Worm (Caenorhabditis elegans): ENCODE data around the gene set-2.

set-2 gene

ce11 chrIII:4944213-4944612 lies 14.2 kb upstream of the set-2 start, which contains the start of gene ntl-9:
Gene ntl-9, plus strand, starts transcription at chrIII:4944513.
- TF ChIP-seq hmbx-1 (tag; optimal IDR thresholded peaks at IDR 0.05), result no peak
- TF ChIP-seq sea-1 (GFP tag; conservative IDR thresholded peaks at IDR 0.05), result no peak
- no peak for TF ChIP-seq B0310.2 (tag; optimal IDR thresholded peaks at IDR 0.05)
- TF ChIP-seq flt-1 (GFP tag; IDR thresholded peaks at IDR 0.05), result no peak
- TF ChIP-seq aly-1 (tag; optimal IDR thresholded peaks at IDR 0.05), result no peak
- no peak for TF ChIP-seq ets-7 (tag; optimal IDR thresholded peaks at IDR 0.05)
- TF ChIP-seq hnd-1 (tag; optimal IDR thresholded peaks at IDR 0.05), result no peak
- no peak for TF ChIP-seq tbx-11 (GFP tag; IDR thresholded peaks at IDR 0.05)
- no peak for TF ChIP-seq F13C5.2 (tag; optimal IDR thresholded peaks at IDR 0.05)
- no peak for TF ChIP-seq ama-1 (optimal IDR thresholded peaks at IDR 0.05)
- no peak for TF ChIP-seq pes-1 (GFP tag; IDR thresholded peaks at IDR 0.05)

ce11 chrIII:4939267-4939666 lies 9.3 kb upstream of the set-2 start, which contains the start of gene rpb-2:
Gene rpb-2, plus strand, starts transcription at chrIII:4939567.
- TF ChIP-seq ama-1 (optimal IDR thresholded peaks at IDR 0.05) (no peak), aly-1 (tag; optimal IDR thresholded peaks at IDR 0.05) (no peak), pes-1 (GFP tag; IDR thresholded peaks at IDR 0.05) (no peak), sea-1 (GFP tag; conservative IDR thresholded peaks at IDR 0.05) (no peak), hmg-4 (GFP tag; optimal IDR thresholded peaks at IDR 0.05) (no peak), ets-7 (tag; optimal IDR thresholded peaks at IDR 0.05) (no peak), hmbx-1 (tag; optimal IDR thresholded peaks at IDR 0.05) (no peak), scrt-1 (GFP tag; IDR thresholded peaks at IDR 0.05) (no peak), hnd-1 (tag; optimal IDR thresholded peaks at IDR 0.05) (no peak), B0310.2 (tag; optimal IDR thresholded peaks at IDR 0.05) (no peak), ceh-36 (tag; optimal IDR thresholded peaks at IDR 0.05) (no peak), F13C5.2 (tag; optimal IDR thresholded peaks at IDR 0.05) (no peak), tra-4 (tag; optimal IDR thresholded peaks at IDR 0.05) (no peak), ceh-13 (GFP tag; optimal IDR thresholded peaks at IDR 0.05) (no peak), tbx-37 (GFP tag; conservative IDR thresholded peaks at IDR 0.05) (no peak), tbx-11 (GFP tag; IDR thresholded peaks at IDR 0.05) (no peak), flt-1 (GFP tag; IDR thresholded peaks at IDR 0.05) (no peak)

- TF ChIP-seq hnd-1 (tag; optimal IDR thresholded peaks at IDR 0.05) (no peak), tbx-11 (GFP tag; IDR thresholded peaks at IDR 0.05) (no peak), ceh-13 (GFP tag; optimal IDR thresholded peaks at IDR 0.05) (no peak)
Measured at ce11 chrIII:4937022-4937421, 7.0 kb upstream of the set-2 start, which contains the start of gene fsn-1. Gene fsn-1, plus strand, starts transcription at chrIII:4937322.

- TF ChIP-seq ets-7 (tag; optimal IDR thresholded peaks at IDR 0.05), result no peak
- TF ChIP-seq scrt-1 (GFP tag; IDR thresholded peaks at IDR 0.05), result no peak
- no peak for TF ChIP-seq sea-1 (GFP tag; conservative IDR thresholded peaks at IDR 0.05)
- no peak for TF ChIP-seq B0310.2 (tag; optimal IDR thresholded peaks at IDR 0.05)
- TF ChIP-seq ceh-13 (GFP tag; optimal IDR thresholded peaks at IDR 0.05), result no peak
- no peak for TF ChIP-seq hnd-1 (tag; optimal IDR thresholded peaks at IDR 0.05)
- no peak for TF ChIP-seq tbx-37 (GFP tag; conservative IDR thresholded peaks at IDR 0.05)
- no peak for TF ChIP-seq ama-1 (optimal IDR thresholded peaks at IDR 0.05)
- TF ChIP-seq pes-1 (GFP tag; IDR thresholded peaks at IDR 0.05), result no peak
Measured at ce11 chrIII:4934896-4935628, 5.1 kb upstream of the set-2 start, which contains the start of gene mrps-18C. Gene mrps-18C, plus strand, starts transcription at chrIII:4935578.

ce11 chrIII:4932203-4932699 lies 2.2 kb upstream of the set-2 start, which contains the start of the genes C26E6.12 and eri-9:
Gene C26E6.12, minus strand, starts transcription at chrIII:4932253.
Gene eri-9, plus strand, starts transcription at chrIII:4932450.
- TF ChIP-seq ets-7 (tag; optimal IDR thresholded peaks at IDR 0.05) (no peak), hmbx-1 (tag; optimal IDR thresholded peaks at IDR 0.05) (no peak), flt-1 (GFP tag; IDR thresholded peaks at IDR 0.05) (no peak), tra-4 (tag; optimal IDR thresholded peaks at IDR 0.05) (no peak), tbx-11 (GFP tag; IDR thresholded peaks at IDR 0.05) (no peak), scrt-1 (GFP tag; IDR thresholded peaks at IDR 0.05) (no peak), pes-1 (GFP tag; IDR thresholded peaks at IDR 0.05) (no peak), F13C5.2 (tag; optimal IDR thresholded peaks at IDR 0.05) (no peak)

- TF ChIP-seq hnd-1 (tag; optimal IDR thresholded peaks at IDR 0.05) (no peak), ceh-36 (tag; optimal IDR thresholded peaks at IDR 0.05) (no peak), ets-7 (tag; optimal IDR thresholded peaks at IDR 0.05) (no peak), hmg-4 (GFP tag; optimal IDR thresholded peaks at IDR 0.05) (no peak), sea-1 (GFP tag; conservative IDR thresholded peaks at IDR 0.05) (no peak), aly-1 (tag; optimal IDR thresholded peaks at IDR 0.05) (no peak), ama-1 (optimal IDR thresholded peaks at IDR 0.05) (no peak), scrt-1 (GFP tag; IDR thresholded peaks at IDR 0.05) (no peak), tra-4 (tag; optimal IDR thresholded peaks at IDR 0.05) (no peak), B0310.2 (tag; optimal IDR thresholded peaks at IDR 0.05) (no peak), tbx-11 (GFP tag; IDR thresholded peaks at IDR 0.05) (no peak), ceh-13 (GFP tag; optimal IDR thresholded peaks at IDR 0.05) (no peak), F13C5.2 (tag; optimal IDR thresholded peaks at IDR 0.05) (no peak)
Measured at ce11 chrIII:4924134-4924533, 5.9 kb downstream of the set-2 start.

ce11 chrIII:4922020-4922419 lies 8.0 kb downstream of the set-2 start, which contains the start of gene mmab-1:
Gene mmab-1, minus strand, starts transcription at chrIII:4922114.
- TF ChIP-seq pes-1 (GFP tag; IDR thresholded peaks at IDR 0.05), result peak; percentile 55; the same call in 1 of the 2 replicates

- no peak for TF ChIP-seq hnd-1 (tag; optimal IDR thresholded peaks at IDR 0.05)
- no peak for TF ChIP-seq F13C5.2 (tag; optimal IDR thresholded peaks at IDR 0.05)
- TF ChIP-seq ceh-36 (tag; optimal IDR thresholded peaks at IDR 0.05), result no peak
- TF ChIP-seq tbx-11 (GFP tag; IDR thresholded peaks at IDR 0.05), result no peak
Measured at ce11 chrIII:4920221-4920620, 9.8 kb downstream of the set-2 start, which contains the start of gene ula-1. Gene ula-1, minus strand, starts transcription at chrIII:4920321.
